Worm (Caenorhabditis elegans) whole organism, young adult: ENCODE data around the gene C18E9.9.
A peak's percentile ranks its signal among the peaks of the same experiment; 100 is the strongest.

Experiments
- C06A6.2 ChIP-seq: fragments of 200-800 bp; sonication (Bioruptor generic); conservative IDR thresholded peaks from 2 replicates; pipeline ENCODE4 v1.3.6; 2022; ENCODE audit warnings: missing genetic modification characterization, missing compliant biosample characterization
- D2030.7 ChIP-seq: fragments of 200-800 bp; sonication (Bioruptor generic); IDR thresholded peaks from 2 replicates; pipeline ENCODE4 v1.3.6; 2022; ENCODE audit warnings: missing genetic modification reagents, missing genetic modification characterization, missing compliant biosample characterization
- F49E8.2 ChIP-seq: sonication (generic microtip); optimal IDR thresholded peaks from 3 replicates; lab custom pipeline; 2017; ENCODE audit warnings: missing genetic modification characterization, mild to moderate bottlenecking, missing compliant biosample characterization, antibody characterized with exemption, moderate library complexity; ENCODE audit not compliant: insufficient read depth
- F55B11.4 ChIP-seq: sonication (generic microtip); optimal IDR thresholded peaks from 2 replicates; lab custom pipeline; 2016; ENCODE audit warnings: missing compliant biosample characterization, missing genetic modification characterization, borderline replicate concordance; ENCODE audit not compliant: insufficient read depth
- Y53F4B.3 ChIP-seq: fragments of 200-800 bp; sonication (Bioruptor generic); IDR thresholded peaks from 2 replicates; pipeline ENCODE4 v1.3.6; 2022; ENCODE audit warnings: missing genetic modification reagents, missing genetic modification characterization, missing compliant biosample characterization
- Y56A3A.18 ChIP-seq: fragments of 200-800 bp; sonication (Bioruptor generic); IDR thresholded peaks from 2 replicates; pipeline ENCODE4 v1.3.6; 2022; ENCODE audit warnings: missing genetic modification reagents, missing genetic modification characterization, missing compliant biosample characterization
- Y67H2A.10 ChIP-seq: fragments of 200-800 bp; sonication (Bioruptor generic); conservative IDR thresholded peaks from 2 replicates; pipeline ENCODE4 v1.3.6; 2022; ENCODE audit warnings: missing genetic modification reagents, missing genetic modification characterization, missing compliant biosample characterization
- ZK185.1 ChIP-seq: sonication (generic microtip); optimal IDR thresholded peaks from 2 replicates; lab custom pipeline; 2016; ENCODE audit warnings: mild to moderate bottlenecking, missing genetic modification characterization, missing compliant biosample characterization; ENCODE audit not compliant: poor library complexity, severe bottlenecking
- akir-1 ChIP-seq: fragments of 200-800 bp; sonication (Bioruptor generic); optimal IDR thresholded peaks from 2 replicates; lab custom pipeline; 2018; ENCODE audit warnings: mild to moderate bottlenecking, missing genetic modification characterization, moderate library complexity, missing compliant biosample characterization
- ama-1 ChIP-seq, 3 experiments: fragments of 150-350 bp in 1 of 3; sonication (generic microtip) in 2 of 3; optimal IDR thresholded peaks; 2 replicates each; lab custom pipeline; 2014 to 2018; ENCODE audit warnings: missing biosample characterization in 2 of 3, missing genetic modification characterization in 2 of 3, missing genetic modification reagents in 2 of 3
- aptf-2 ChIP-seq: fragments of 200-800 bp; sonication (Bioruptor generic); conservative IDR thresholded peaks from 2 replicates; pipeline ENCODE4 v1.3.6; 2022; ENCODE audit warnings: missing genetic modification reagents, missing genetic modification characterization, missing compliant biosample characterization
- aptf-3 ChIP-seq: fragments of 200-800 bp; sonication (Bioruptor generic); IDR thresholded peaks from 2 replicates; pipeline ENCODE4 v1.3.6; 2022; ENCODE audit warnings: missing genetic modification characterization, missing compliant biosample characterization
- atf-7 ChIP-seq: sonication (generic microtip); optimal IDR thresholded peaks from 2 replicates; lab custom pipeline; 2017; ENCODE audit warnings: mild to moderate bottlenecking, missing genetic modification characterization, missing compliant biosample characterization
- attf-5 ChIP-seq: fragments of 200-800 bp; sonication (Bioruptor generic); optimal IDR thresholded peaks from 2 replicates; lab custom pipeline; 2018; ENCODE audit warnings: mild to moderate bottlenecking, missing genetic modification characterization, missing compliant biosample characterization
- attf-6 ChIP-seq: fragments of 200-800 bp; sonication (Bioruptor generic); IDR thresholded peaks from 2 replicates; pipeline ENCODE4 v1.3.6; 2022; ENCODE audit warnings: missing genetic modification reagents, missing genetic modification characterization, missing compliant biosample characterization
- bed-2 ChIP-seq: fragments of 200-800 bp; sonication (Bioruptor generic); IDR thresholded peaks from 2 replicates; pipeline ENCODE4 v1.3.6; 2022; ENCODE audit warnings: missing genetic modification reagents, missing genetic modification characterization, missing compliant biosample characterization
- ccch-3 ChIP-seq: fragments of 200-800 bp; sonication (Bioruptor generic); optimal IDR thresholded peaks from 2 replicates; lab custom pipeline; 2018; ENCODE audit warnings: mild to moderate bottlenecking, missing genetic modification characterization, missing compliant biosample characterization
- cebp-1 ChIP-seq, 2 experiments: fragments of 200-800 bp in 1 of 2; sonication (Bioruptor generic) in 1 of 2; sonication (generic microtip) in 1 of 2; IDR thresholded peaks in 1 of 2; optimal IDR thresholded peaks in 1 of 2; 2 replicates each; pipeline versions ENCODE4 v1.3.6 to Lab custom; 2017 to 2022; ENCODE audit warnings: missing compliant biosample characterization in 2 of 2, missing genetic modification characterization in 2 of 2, mild to moderate bottlenecking in 1 of 2, missing genetic modification reagents in 1 of 2, moderate library complexity in 1 of 2
- cebp-2 ChIP-seq: fragments of 200-800 bp; sonication (Bioruptor generic); IDR thresholded peaks from 2 replicates; pipeline ENCODE4 v1.3.6; 2022; ENCODE audit warnings: missing genetic modification characterization, missing compliant biosample characterization
- ceh-100 ChIP-seq: fragments of 200-800 bp; sonication (Bioruptor generic); IDR thresholded peaks from 2 replicates; pipeline ENCODE4 v1.3.6; 2022; ENCODE audit warnings: missing genetic modification reagents, missing genetic modification characterization, missing compliant biosample characterization
- ceh-79 ChIP-seq: sonication (generic microtip); optimal IDR thresholded peaks from 2 replicates; lab custom pipeline; 2017; ENCODE audit warnings: mild to moderate bottlenecking, missing genetic modification characterization, missing compliant biosample characterization
- dox-1 ChIP-seq: fragments of 200-800 bp; sonication (Bioruptor generic); IDR thresholded peaks from 2 replicates; pipeline ENCODE4 v1.3.6; 2022; ENCODE audit warnings: missing genetic modification reagents, missing genetic modification characterization, missing compliant biosample characterization
- egl-18 ChIP-seq: fragments of 200-800 bp; sonication (Bioruptor generic); IDR thresholded peaks from 2 replicates; pipeline ENCODE4 v1.3.6; 2022; ENCODE audit warnings: missing genetic modification reagents, missing genetic modification characterization, missing compliant biosample characterization
- egrh-3 ChIP-seq: fragments of 200-800 bp; sonication (Bioruptor generic); IDR thresholded peaks from 2 replicates; pipeline ENCODE4 v1.3.6; 2022; ENCODE audit warnings: missing genetic modification reagents, missing genetic modification characterization, missing compliant biosample characterization
- fkh-3 ChIP-seq: sonication (generic microtip); optimal IDR thresholded peaks from 2 replicates; lab custom pipeline; 2016; ENCODE audit warnings: mild to moderate bottlenecking, missing genetic modification characterization, missing compliant biosample characterization
- gei-17 ChIP-seq: fragments of 200-800 bp; sonication (Bioruptor generic); optimal IDR thresholded peaks from 2 replicates; lab custom pipeline; 2018; ENCODE audit warnings: mild to moderate bottlenecking, missing genetic modification characterization, missing compliant biosample characterization
- hlh-26 ChIP-seq: fragments of 200-800 bp; sonication (Bioruptor generic); conservative IDR thresholded peaks from 2 replicates; pipeline ENCODE4 v1.3.6; 2022; ENCODE audit warnings: missing genetic modification reagents, missing genetic modification characterization, missing compliant biosample characterization
- hrde-1 ChIP-seq: sonication (generic microtip); optimal IDR thresholded peaks from 2 replicates; lab custom pipeline; 2016; ENCODE audit warnings: missing genetic modification characterization, mild to moderate bottlenecking, missing compliant biosample characterization, moderate library complexity, missing genotype, missing genetic modification reagents, borderline replicate concordance
- let-607 ChIP-seq, 2 experiments: fragments of 200-800 bp in 1 of 2; sonication (Bioruptor generic) in 1 of 2; sonication (generic microtip) in 1 of 2; optimal IDR thresholded peaks; 2 replicates each; lab custom pipeline; 2016 to 2018; ENCODE audit warnings: mild to moderate bottlenecking in 2 of 2, missing compliant biosample characterization in 2 of 2, missing genetic modification characterization in 2 of 2, moderate library complexity in 2 of 2, missing genotype in 1 of 2
- lin-26 ChIP-seq: fragments of 200-800 bp; sonication (Bioruptor generic); IDR thresholded peaks from 2 replicates; pipeline ENCODE4 v1.3.6; 2022; ENCODE audit warnings: missing genetic modification reagents, missing genetic modification characterization, missing compliant biosample characterization
- lin-40 ChIP-seq: sonication (generic microtip); optimal IDR thresholded peaks from 2 replicates; lab custom pipeline; 2016; ENCODE audit warnings: missing genetic modification characterization, mild to moderate bottlenecking, missing compliant biosample characterization, missing genotype, missing genetic modification reagents
- madf-8 ChIP-seq: fragments of 200-800 bp; sonication (Bioruptor generic); conservative IDR thresholded peaks from 2 replicates; pipeline ENCODE4 v1.3.6; 2022; ENCODE audit warnings: missing genetic modification reagents, missing genetic modification characterization, missing compliant biosample characterization
- mes-4 ChIP-seq: sonication (generic microtip); optimal IDR thresholded peaks from 2 replicates; lab custom pipeline; 2016; ENCODE audit warnings: missing genotype, missing genetic modification characterization, missing compliant biosample characterization
- nfya-1 ChIP-seq: sonication (generic microtip); optimal IDR thresholded peaks from 2 replicates; lab custom pipeline; 2017; ENCODE audit warnings: antibody characterized with exemption, missing compliant biosample characterization, missing genetic modification characterization, borderline replicate concordance; ENCODE audit not compliant: insufficient read depth
- nfyb-1 ChIP-seq: fragments of 200-800 bp; sonication (Bioruptor generic); IDR thresholded peaks from 2 replicates; pipeline ENCODE4 v1.3.6; 2022; ENCODE audit warnings: missing genetic modification reagents, missing genetic modification characterization, missing compliant biosample characterization
- nhr-90 ChIP-seq: sonication (generic microtip); optimal IDR thresholded peaks from 2 replicates; lab custom pipeline; 2016; ENCODE audit warnings: missing genotype, mild to moderate bottlenecking, missing genetic modification characterization, missing compliant biosample characterization
- repo-1 ChIP-seq: sonication (generic microtip); optimal IDR thresholded peaks from 2 replicates; lab custom pipeline; 2017; ENCODE audit warnings: mild to moderate bottlenecking, missing genetic modification characterization, missing compliant biosample characterization
- sea-2 ChIP-seq: fragments of 200-800 bp; sonication (Bioruptor generic); IDR thresholded peaks from 2 replicates; pipeline ENCODE4 v1.3.6; 2022; ENCODE audit warnings: missing genetic modification characterization, missing compliant biosample characterization
- tbp1 ChIP-seq: fragments of 200-800 bp; sonication (Bioruptor generic); optimal IDR thresholded peaks from 2 replicates; lab custom pipeline; 2018; ENCODE audit warnings: mild to moderate bottlenecking, missing genetic modification characterization, missing compliant biosample characterization
- tbx-9 ChIP-seq: sonication (generic microtip); optimal IDR thresholded peaks from 2 replicates; lab custom pipeline; 2016; ENCODE audit warnings: borderline replicate concordance, missing genetic modification characterization, inconsistent platforms, missing compliant biosample characterization
- unc-130 ChIP-seq: sonication (generic microtip); optimal IDR thresholded peaks from 2 replicates; lab custom pipeline; 2016; ENCODE audit warnings: missing genetic modification reagents, missing genetic modification characterization, missing compliant biosample characterization
- unc-62 ChIP-seq: fragments of 150-350 bp; optimal IDR thresholded peaks from 2 replicates; lab custom pipeline; 2014; ENCODE audit warnings: missing biosample characterization, missing genetic modification reagents, missing genetic modification characterization
- zfh-2 ChIP-seq: fragments of 200-800 bp; sonication (Bioruptor generic); conservative IDR thresholded peaks from 2 replicates; pipeline ENCODE4 v1.3.6; 2022; ENCODE audit warnings: missing genetic modification reagents, missing genetic modification characterization, missing compliant biosample characterization
- ztf-22 ChIP-seq: fragments of 200-800 bp; sonication (Bioruptor generic); optimal IDR thresholded peaks from 2 replicates; lab custom pipeline; 2018; ENCODE audit warnings: mild to moderate bottlenecking, missing genetic modification characterization, moderate library complexity, missing compliant biosample characterization
- ztf-26 ChIP-seq: sonication (generic microtip); optimal IDR thresholded peaks from 2 replicates; lab custom pipeline; 2017; ENCODE audit warnings: missing genetic modification characterization, missing compliant biosample characterization
- ztf-6 ChIP-seq: fragments of 200-800 bp; sonication (Bioruptor generic); IDR thresholded peaks from 2 replicates; pipeline ENCODE4 v1.3.6; 2022; ENCODE audit warnings: missing genetic modification reagents, missing genetic modification characterization, missing compliant biosample characterization

The C18E9.9 gene

ce11 chrII:8938907-8939622, 50.3 kb downstream of the C18E9.9 start (continued):
- TF ChIP-seq F55B11.4 (tag; lab: Kevin White, UChicago) (no peak), D2030.7 (GFP tag; lab: Robert Waterston, UW) (peak; percentile 34; the same call in 1 of the 2 replicates), ama-1 (optimal IDR thresholded peaks at IDR 0.05; lab: Kevin White, UChicago) (no peak), ama-1 (GFP tag; optimal IDR thresholded peaks at IDR 0.05; lab: Kevin White, UChicago) (peak in 1 of 2 experiments; percentile 57), bed-2 (GFP tag; lab: Robert Waterston, UW) (no peak), aptf-2 (no peak), egl-18 (GFP tag; lab: Robert Waterston, UW) (no peak), cebp-1 (GFP tag; IDR thresholded peaks at IDR 0.05; lab: Robert Waterston, UW) (no peak), cebp-1 (tag; optimal IDR thresholded peaks at IDR 0.05; lab: Kevin White, UChicago) (peak; percentile 31), tbp1 (GFP tag; lab: Kevin White, UChicago) (peak; percentile 30), hrde-1 (tag; lab: Kevin White, UChicago) (peak; percentile 84), Y67H2A.10 (GFP tag; lab: Robert Waterston, UW) (no peak), ccch-3 (GFP tag; lab: Kevin White, UChicago) (no peak), F49E8.2 (tag; lab: Kevin White, UChicago) (peak; percentile 54), ceh-100 (GFP tag; lab: Robert Waterston, UW) (0 out of 2 replicates have a peak, but pooled peaks have one; percentile 30), ceh-79 (tag; lab: Kevin White, UChicago) (no peak), repo-1 (tag; lab: Kevin White, UChicago) (peak; percentile 9), nhr-90 (tag; lab: Kevin White, UChicago) (no peak), lin-40 (tag; lab: Kevin White, UChicago) (no peak), Y53F4B.3 (GFP tag; lab: Robert Waterston, UW) (no peak), aptf-3 (GFP tag; lab: Robert Waterston, UW) (no peak), fkh-3 (no peak), zfh-2 (GFP tag; lab: Robert Waterston, UW) (no peak), unc-130 (peak; percentile 32), Y56A3A.18 (GFP tag; lab: Robert Waterston, UW) (peak; percentile 68; the same call in 1 of the 2 replicates), tbx-9 (tag; lab: Kevin White, UChicago) (no peak), attf-5 (GFP tag; lab: Kevin White, UChicago) (no peak), atf-7 (tag; lab: Kevin White, UChicago) (peak; percentile 12), ztf-22 (GFP tag; lab: Kevin White, UChicago) (no peak), C06A6.2 (GFP tag; lab: Robert Waterston, UW) (no peak), cebp-2 (GFP tag; lab: Robert Waterston, UW) (no peak), akir-1 (GFP tag; lab: Kevin White, UChicago) (no peak), lin-26 (GFP tag; lab: Robert Waterston, UW) (peak; percentile 47; the same call in 1 of the 2 replicates), mes-4 (tag; lab: Kevin White, UChicago) (no peak), ztf-6 (GFP tag; lab: Robert Waterston, UW) (no peak), ZK185.1 (tag; lab: Kevin White, UChicago) (peak; percentile 1), attf-6 (GFP tag; lab: Robert Waterston, UW) (0 out of 2 replicates have a peak, but pooled peaks have one; percentile 17), hlh-26 (GFP tag; lab: Robert Waterston, UW) (no peak), nfyb-1 (GFP tag; lab: Robert Waterston, UW) (peak; percentile 62; the same call in 1 of the 2 replicates), ztf-26 (tag; lab: Kevin White, UChicago) (no peak), egrh-3 (no peak), madf-8 (GFP tag; lab: Robert Waterston, UW) (no peak), nfya-1 (tag; lab: Kevin White, UChicago) (no peak), dox-1 (GFP tag; lab: Robert Waterston, UW) (no peak), let-607 (tag; optimal IDR thresholded peaks at IDR 0.05; lab: Kevin White, UChicago) (no peak), unc-62 (GFP tag; lab: Kevin White, UChicago) (no peak), gei-17 (no peak), sea-2 (GFP tag; lab: Robert Waterston, UW) (no peak)
